Fruit fly (Drosophila melanogaster): ENCODE measurements around the gene Archease.

Gene Archease

dm6 chr3R:21656492-21657484 lies 6.0 kb downstream of the Archease start (continued):
- TF ChIP-seq dac (GFP tag; optimal IDR thresholded peaks at IDR 0.05) = peak; percentile 55
- TF ChIP-seq CG10669 (GFP tag; optimal IDR thresholded peaks at IDR 0.05) = peak; percentile 59
- TF ChIP-seq Ets96B (tag; optimal IDR thresholded peaks at IDR 0.05) = peak; percentile 76
- peak; percentile 52 for TF ChIP-seq CG3032 (tag; optimal IDR thresholded peaks at IDR 0.05)
- TF ChIP-seq spab (GFP tag; optimal IDR thresholded peaks at IDR 0.05) = peak; percentile 61
- peak; percentile 28 for TF ChIP-seq net (GFP tag; optimal IDR thresholded peaks at IDR 0.05)
- TF ChIP-seq CG11294 (GFP tag; IDR thresholded peaks at IDR 0.05) = no peak
- TF ChIP-seq acj6 (GFP tag; optimal IDR thresholded peaks at IDR 0.05) = peak; percentile 74
- peak; percentile 19 for TF ChIP-seq Lpt (GFP tag; optimal IDR thresholded peaks at IDR 0.05)
- TF ChIP-seq dsx (GFP tag; optimal IDR thresholded peaks at IDR 0.05; ENCODE audit: poor library complexity, severe bottlenecking) = peak; percentile 72
- TF ChIP-seq CG16779 (tag; optimal IDR thresholded peaks at IDR 0.05) = peak; percentile 7
- no peak for TF ChIP-seq fd85E (GFP tag; optimal IDR thresholded peaks at IDR 0.05)
- no peak for TF ChIP-seq CG6854 (GFP tag; optimal IDR thresholded peaks at IDR 0.05)
- TF ChIP-seq CG6163 (GFP tag; IDR thresholded peaks at IDR 0.05) = peak; percentile 62; the same call in 2 of the 3 replicates
- no peak for TF ChIP-seq Hr38 (GFP tag; optimal IDR thresholded peaks at IDR 0.05)
- TF ChIP-seq CG4318 (GFP tag; optimal IDR thresholded peaks at IDR 0.05) = peak; percentile 58
- TF ChIP-seq CG11762 (GFP tag; optimal IDR thresholded peaks at IDR 0.05; ENCODE audit: insufficient read depth) = peak; percentile 67
- TF ChIP-seq CG15336 (GFP tag; IDR thresholded peaks at IDR 0.05) = peak; percentile 50; the same call in 1 of the 2 replicates
- TF ChIP-seq salr (GFP tag; optimal IDR thresholded peaks at IDR 0.05) = peak; percentile 23 to 76

- TF ChIP-seq Smox (GFP tag; optimal IDR thresholded peaks at IDR 0.05) (peak; percentile 12), Eip78C (GFP tag) (peak; percentile 78), CG15336 (GFP tag; IDR thresholded peaks at IDR 0.05) (peak; percentile 68), Met (GFP tag; optimal IDR thresholded peaks at IDR 0.05) (peak; percentile 19), CG8119 (GFP tag; IDR thresholded peaks at IDR 0.05) (peak; percentile 45; the same call in 2 of the 3 replicates), CG32006 (GFP tag; optimal IDR thresholded peaks at IDR 0.05) (peak; percentile 5), CG10669 (GFP tag; optimal IDR thresholded peaks at IDR 0.05) (peak; percentile 18), svp (GFP tag) (peak; percentile 58), Gug (GFP tag; IDR thresholded peaks at IDR 0.05) (no peak), CG6276 (GFP tag; optimal IDR thresholded peaks at IDR 0.05) (no peak)
Measured at dm6 chr3R:21655384-21655783, 7.4 kb downstream of the Archease start.

- TF ChIP-seq Sox102F (GFP tag; optimal IDR thresholded peaks at IDR 0.05) = no peak
- TF ChIP-seq CG11294 (GFP tag; IDR thresholded peaks at IDR 0.05) = no peak
- no peak for TF ChIP-seq Blimp-1 (GFP tag; optimal IDR thresholded peaks at IDR 0.05)
- no peak for TF ChIP-seq CG11762 (GFP tag; optimal IDR thresholded peaks at IDR 0.05; ENCODE audit: insufficient read depth)
- TF ChIP-seq CG6792 (GFP tag; optimal IDR thresholded peaks at IDR 0.05) = no peak
Measured at dm6 chr3R:21654755-21655154, 8.0 kb downstream of the Archease start.

dm6 chr3R:21653434-21653833 lies 9.3 kb downstream of the Archease start:
- TF ChIP-seq CG16779 (tag; optimal IDR thresholded peaks at IDR 0.05) = peak; percentile 3
- TF ChIP-seq CG1621 (tag; optimal IDR thresholded peaks at IDR 0.05) = peak; percentile 35
- TF ChIP-seq salr (GFP tag; optimal IDR thresholded peaks at IDR 0.05) = peak in 1 of 2 experiments; percentile 46
- TF ChIP-seq CG9139 (GFP tag; optimal IDR thresholded peaks at IDR 0.05) = peak; percentile 40
- TF ChIP-seq cyc (GFP tag; optimal IDR thresholded peaks at IDR 0.05) = no peak
- no peak for TF ChIP-seq CG10631 (GFP tag; optimal IDR thresholded peaks at IDR 0.05)
- peak; percentile 52 to 69 for TF ChIP-seq ss (GFP tag; optimal IDR thresholded peaks at IDR 0.05)
- TF ChIP-seq CG6792 (GFP tag; optimal IDR thresholded peaks at IDR 0.05) = no peak
- peak; percentile 68 for TF ChIP-seq dsx (GFP tag; optimal IDR thresholded peaks at IDR 0.05; ENCODE audit: poor library complexity, severe bottlenecking)
- no peak for TF ChIP-seq CG4318 (GFP tag; optimal IDR thresholded peaks at IDR 0.05)
